Worm (Caenorhabditis elegans) whole organism, midembryonic: ENCODE measurements around the gene fbxb-15.

Experiments used
- cog-1 ChIP-seq: sonication (generic microtip); optimal IDR thresholded peaks from 2 replicates; lab custom pipeline; 2016; ENCODE audit warnings: missing genetic modification characterization, missing compliant biosample characterization
- flt-1 ChIP-seq: fragments of 200-800 bp; sonication (Bioruptor generic); IDR thresholded peaks from 2 replicates; pipeline ENCODE4 v1.3.6; 2022; ENCODE audit warnings: missing genetic modification characterization, missing compliant biosample characterization
- klf-2 ChIP-seq: fragments of 200-800 bp; sonication (Bioruptor generic); conservative IDR thresholded peaks from 2 replicates; pipeline ENCODE4 v1.3.6; 2022; ENCODE audit warnings: missing genetic modification reagents, missing genetic modification characterization, missing compliant biosample characterization
- med-1 ChIP-seq: sonication (generic microtip); optimal IDR thresholded peaks from 2 replicates; lab custom pipeline; 2017; ENCODE audit warnings: missing genetic modification characterization, mild to moderate bottlenecking, missing compliant biosample characterization, antibody characterized with exemption, missing genetic modification reagents; ENCODE audit not compliant: insufficient read depth
- ref-1 ChIP-seq: fragments of 200-800 bp; sonication (Bioruptor generic); conservative IDR thresholded peaks from 2 replicates; pipeline ENCODE4 v1.3.6; 2022; ENCODE audit warnings: missing genetic modification reagents, missing genetic modification characterization, missing compliant biosample characterization

DNA sequence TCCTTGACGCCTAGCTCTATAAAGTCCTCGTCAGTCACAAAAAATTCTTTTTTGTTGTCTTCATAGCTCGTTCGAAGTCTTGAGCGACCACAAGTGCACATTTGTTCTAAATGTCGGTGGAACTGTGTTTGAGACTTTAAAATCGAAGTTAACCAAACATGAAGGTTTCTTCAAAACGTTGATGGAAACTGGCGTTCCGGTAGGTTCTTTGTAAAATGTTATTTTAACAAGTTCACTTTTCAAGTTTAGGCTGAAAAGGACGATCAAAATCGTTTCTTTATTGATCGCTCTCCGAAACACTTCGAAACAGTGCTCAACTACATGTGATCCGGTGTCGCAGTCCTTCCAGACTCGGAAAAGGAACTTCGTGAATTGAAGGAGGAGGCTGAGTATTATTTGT is 28.7 kb downstream of the fbxb-15 start, which contains the start of gene fbxa-160:
- no peak for TF ChIP-seq cog-1 (tag; lab: Kevin White, UChicago)
- no peak for TF ChIP-seq flt-1 (GFP tag; lab: Robert Waterston, UW)
- TF ChIP-seq med-1 (GFP tag; lab: Kevin White, UChicago) = no peak
- TF ChIP-seq klf-2 (GFP tag; lab: Robert Waterston, UW) = no peak
- TF ChIP-seq ref-1 (GFP tag; lab: Robert Waterston, UW) = no peak
